Worm (Caenorhabditis elegans) whole organism, L2 larva: ENCODE measurements around the gene F11A5.16.

Source experiments
- C34F6.9 ChIP-seq: fragments of 150-350 bp; optimal IDR thresholded peaks from 2 replicates; lab custom pipeline; 2014; ENCODE audit warnings: missing biosample characterization, missing genetic modification characterization
- F13H6.1 ChIP-seq: sonication (generic microtip); optimal IDR thresholded peaks from 2 replicates; lab custom pipeline; 2016; ENCODE audit warnings: missing genetic modification characterization, missing compliant biosample characterization
- R02D3.7 ChIP-seq: fragments of 150-350 bp; optimal IDR thresholded peaks from 2 replicates; lab custom pipeline; 2014; ENCODE audit warnings: missing biosample characterization, missing genetic modification characterization
- Y55F3AM.14 ChIP-seq: fragments of 200-800 bp; sonication (Bioruptor generic); optimal IDR thresholded peaks from 2 replicates; lab custom pipeline; 2018; ENCODE audit warnings: mild to moderate bottlenecking, missing genetic modification characterization, missing compliant biosample characterization
- ZK546.5 ChIP-seq: sonication (generic microtip); optimal IDR thresholded peaks from 2 replicates; lab custom pipeline; 2017; ENCODE audit warnings: missing biosample characterization, missing genetic modification characterization
- alr-1 ChIP-seq: fragments of 150-350 bp; optimal IDR thresholded peaks from 2 replicates; lab custom pipeline; 2014; ENCODE audit warnings: missing biosample characterization, missing genetic modification characterization
- aly-2 ChIP-seq: fragments of 150-350 bp; optimal IDR thresholded peaks from 2 replicates; lab custom pipeline; 2014; ENCODE audit warnings: missing biosample characterization, missing genetic modification characterization
- ama-1 ChIP-seq: fragments of 150-350 bp; optimal IDR thresholded peaks from 2 replicates; lab custom pipeline; 2018; ENCODE audit warnings: inconsistent platforms
- blmp-1 ChIP-seq: sonication (generic microtip); optimal IDR thresholded peaks from 2 replicates; lab custom pipeline; 2017; ENCODE audit warnings: missing genetic modification characterization, mild to moderate bottlenecking, missing compliant biosample characterization, antibody characterized with exemption, moderate library complexity; ENCODE audit not compliant: insufficient read depth
- ceh-16 ChIP-seq: fragments of 150-350 bp; optimal IDR thresholded peaks from 2 replicates; lab custom pipeline; 2014; ENCODE audit warnings: missing biosample characterization, missing genetic modification characterization
- ceh-82 ChIP-seq: fragments of 150-350 bp; optimal IDR thresholded peaks from 2 replicates; lab custom pipeline; 2014; ENCODE audit warnings: missing biosample characterization, missing genetic modification characterization
- elt-1 ChIP-seq: fragments of 150-350 bp; optimal IDR thresholded peaks from 2 replicates; lab custom pipeline; 2014; ENCODE audit warnings: missing biosample characterization, missing genetic modification characterization
- gmeb-1 ChIP-seq: fragments of 150-350 bp; optimal IDR thresholded peaks from 2 replicates; lab custom pipeline; 2014; ENCODE audit warnings: missing biosample characterization, missing genetic modification characterization
- lin-39 ChIP-seq: fragments of 150-350 bp; optimal IDR thresholded peaks from 2 replicates; lab custom pipeline; 2014; ENCODE audit warnings: missing biosample characterization, missing genetic modification reagents, missing genetic modification characterization
- lsy-2 ChIP-seq, 2 experiments: fragments of 150-350 bp in 1 of 2; sonication (generic microtip) in 1 of 2; optimal IDR thresholded peaks; 2 replicates each; lab custom pipeline; 2014 to 2017; ENCODE audit warnings: missing biosample characterization in 2 of 2, missing genetic modification characterization in 2 of 2
- mab-5 ChIP-seq: fragments of 150-350 bp; optimal IDR thresholded peaks from 2 replicates; lab custom pipeline; 2014; ENCODE audit warnings: missing biosample characterization, missing genetic modification characterization
- mbf-1 ChIP-seq: sonication (generic microtip); optimal IDR thresholded peaks from 2 replicates; lab custom pipeline; 2017; ENCODE audit warnings: missing biosample characterization, missing genetic modification characterization
- mdl-1 ChIP-seq, 2 experiments: fragments of 150-350 bp in 1 of 2; sonication (generic microtip) in 1 of 2; optimal IDR thresholded peaks; 2 replicates each; lab custom pipeline; 2017; ENCODE audit warnings: missing biosample characterization in 2 of 2, missing genetic modification characterization in 2 of 2
- nhr-11 ChIP-seq: fragments of 150-350 bp; optimal IDR thresholded peaks from 2 replicates; lab custom pipeline; 2014; ENCODE audit warnings: missing biosample characterization, missing genetic modification characterization
- nhr-129 ChIP-seq: fragments of 150-350 bp; optimal IDR thresholded peaks from 2 replicates; lab custom pipeline; 2014; ENCODE audit warnings: missing biosample characterization, missing genetic modification characterization
- nhr-21 ChIP-seq: fragments of 150-350 bp; optimal IDR thresholded peaks from 2 replicates; lab custom pipeline; 2014; ENCODE audit warnings: missing biosample characterization, missing genetic modification characterization
- nhr-23 ChIP-seq: fragments of 150-350 bp; optimal IDR thresholded peaks from 2 replicates; lab custom pipeline; 2014; ENCODE audit warnings: missing biosample characterization, missing genetic modification reagents, missing genetic modification characterization
- nhr-237 ChIP-seq: fragments of 150-350 bp; optimal IDR thresholded peaks from 2 replicates; lab custom pipeline; 2014; ENCODE audit warnings: missing biosample characterization, missing genetic modification characterization
- nhr-6 ChIP-seq: fragments of 150-350 bp; optimal IDR thresholded peaks from 2 replicates; lab custom pipeline; 2014; ENCODE audit warnings: missing biosample characterization, missing genetic modification characterization
- peb-1 ChIP-seq: fragments of 150-350 bp; optimal IDR thresholded peaks from 2 replicates; lab custom pipeline; 2014; ENCODE audit warnings: missing biosample characterization, missing genetic modification characterization
- skn-1 ChIP-seq: sonication (generic microtip); optimal IDR thresholded peaks from 2 replicates; lab custom pipeline; 2017; ENCODE audit warnings: missing biosample characterization, missing genetic modification characterization
- sma-3 ChIP-seq: sonication (generic microtip); optimal IDR thresholded peaks from 2 replicates; lab custom pipeline; 2016; ENCODE audit warnings: missing genetic modification reagents, missing genetic modification characterization, missing compliant biosample characterization
- sma-9 ChIP-seq, 2 experiments: fragments of 150-350 bp in 1 of 2; sonication (generic microtip) in 1 of 2; optimal IDR thresholded peaks; 2 replicates each; lab custom pipeline; 2014 to 2016; ENCODE audit warnings: missing genetic modification characterization in 2 of 2, mild to moderate bottlenecking in 1 of 2, missing biosample characterization in 1 of 2, missing compliant biosample characterization in 1 of 2, missing genetic modification reagents in 1 of 2, moderate library complexity in 1 of 2
- snpc-4 ChIP-seq: fragments of 150-350 bp; optimal IDR thresholded peaks from 2 replicates; lab custom pipeline; 2014; ENCODE audit warnings: missing biosample characterization, missing genetic modification characterization
- unc-39 ChIP-seq: fragments of 150-350 bp; optimal IDR thresholded peaks from 2 replicates; lab custom pipeline; 2014; ENCODE audit warnings: missing biosample characterization, missing genetic modification characterization
- unc-55 ChIP-seq: fragments of 150-350 bp; sonication (generic microtip); optimal IDR thresholded peaks from 3 replicates; lab custom pipeline; 2014; ENCODE audit warnings: missing biosample characterization, missing genetic modification reagents, missing genetic modification characterization
- unc-62 ChIP-seq: fragments of 150-350 bp; optimal IDR thresholded peaks from 2 replicates; lab custom pipeline; 2014; ENCODE audit warnings: missing biosample characterization, missing genetic modification reagents, missing genetic modification characterization
- zag-1 ChIP-seq: fragments of 150-350 bp; optimal IDR thresholded peaks from 2 replicates; lab custom pipeline; 2014; ENCODE audit warnings: missing biosample characterization, missing genetic modification characterization
- ztf-1 ChIP-seq: fragments of 200-800 bp; sonication (Bioruptor generic); conservative IDR thresholded peaks from 2 replicates; pipeline ENCODE4 v1.3.6; 2022; ENCODE audit warnings: missing genetic modification characterization, missing compliant biosample characterization
- ztf-11 ChIP-seq: sonication (generic microtip); optimal IDR thresholded peaks from 2 replicates; lab custom pipeline; 2017; ENCODE audit warnings: missing biosample characterization, missing genetic modification characterization
- ztf-4 ChIP-seq: fragments of 150-350 bp; optimal IDR thresholded peaks from 2 replicates; lab custom pipeline; 2014; ENCODE audit warnings: missing biosample characterization, missing genetic modification characterization

The F11A5.16 gene

DNA sequence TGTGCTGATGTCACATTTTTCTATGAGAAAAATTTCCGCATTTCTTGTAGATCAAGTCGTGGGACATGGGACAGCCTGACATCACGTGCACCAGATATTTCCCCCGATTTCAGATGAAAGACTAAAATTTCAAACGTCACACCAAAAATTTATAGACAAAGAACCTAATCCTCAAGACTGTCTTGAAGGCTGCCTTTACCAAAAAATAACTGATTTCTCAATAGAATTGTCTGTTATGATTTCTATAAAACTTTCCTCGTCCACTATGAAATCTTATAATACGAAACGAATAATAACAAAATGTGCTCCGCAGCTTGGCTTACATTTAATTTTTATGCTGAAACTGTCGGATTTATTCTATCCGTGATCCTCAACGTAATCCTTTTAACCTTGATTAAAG, 30.4 kb upstream of the F11A5.16 start, which contains the start of gene str-106:
str-106 (plus strand) TSS at position 301 of the 400 bp plus-strand sequence.
- TF ChIP-seq ztf-11 (tag; lab: Kevin White, UChicago) (no peak), R02D3.7 (no peak), Y55F3AM.14 (GFP tag; lab: Kevin White, UChicago) (no peak), elt-1 (no peak), lin-39 (tag; lab: Kevin White, UChicago) (no peak), mbf-1 (no peak), nhr-237 (tag; lab: Kevin White, UChicago) (no peak), blmp-1 (no peak), ZK546.5 (tag; lab: Kevin White, UChicago) (no peak), peb-1 (tag; lab: Kevin White, UChicago) (no peak), lsy-2 (tag; optimal IDR thresholded peaks at IDR 0.05; lab: Kevin White, UChicago) (no peak), mdl-1 (tag; optimal IDR thresholded peaks at IDR 0.05; lab: Kevin White, UChicago) (no peak), ceh-16 (no peak)

DNA sequence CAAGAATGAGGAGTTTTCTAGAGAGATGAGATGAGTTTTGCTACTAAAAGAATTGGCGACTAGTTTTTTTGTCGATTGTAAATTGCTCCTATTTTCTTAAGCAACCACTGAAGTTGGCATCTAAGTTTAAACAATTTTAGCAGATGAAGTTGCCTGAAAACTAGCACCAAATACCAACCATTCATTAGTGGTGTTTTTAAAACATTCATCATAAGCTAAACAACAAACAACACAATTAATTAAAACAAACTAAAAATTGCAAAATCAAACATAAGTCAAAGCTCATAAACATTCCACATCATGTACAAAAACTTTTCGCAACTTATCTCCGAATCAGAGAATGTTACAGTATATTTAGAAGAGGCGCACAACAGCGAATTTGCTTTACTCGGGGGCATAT, 28.6 kb upstream of the F11A5.16 start, which contains the start of gene srz-13:
srz-13 (plus strand) TSS at position 301 of the 400 bp plus-strand sequence.
- TF ChIP-seq skn-1 (tag; lab: Kevin White, UChicago) (no peak), nhr-23 (tag; lab: Kevin White, UChicago) (no peak), nhr-237 (tag; lab: Kevin White, UChicago) (no peak), F13H6.1 (no peak), nhr-129 (no peak), C34F6.9 (tag; lab: Kevin White, UChicago) (no peak), zag-1 (tag; lab: Kevin White, UChicago) (no peak), ama-1 (lab: Kevin White, UChicago) (no peak), unc-55 (GFP tag; lab: Kevin White, UChicago) (no peak), blmp-1 (no peak), mab-5 (tag; lab: Kevin White, UChicago) (no peak), ZK546.5 (tag; lab: Kevin White, UChicago) (no peak)
- TF ChIP-seq, all 48 proteins: peak for 0

DNA sequence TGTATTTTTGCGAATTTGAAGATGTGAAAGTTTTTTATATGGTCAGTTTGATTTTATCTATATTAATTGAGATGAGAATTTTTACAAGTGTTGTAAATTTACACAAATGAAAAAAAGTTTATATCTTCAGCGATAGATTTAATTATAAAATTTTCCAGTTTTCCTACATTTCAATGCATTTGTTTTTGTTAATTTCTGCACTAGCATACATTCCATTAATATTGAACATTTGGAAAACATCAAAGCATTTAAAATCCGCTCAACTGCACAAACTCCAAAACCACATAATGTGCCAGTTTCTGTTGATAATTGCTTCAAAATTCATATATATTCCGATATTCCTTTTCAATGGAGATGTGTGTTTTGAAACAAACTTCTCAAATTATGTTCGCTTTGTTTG, 27.8 kb upstream of the F11A5.16 start, which contains the start of gene srh-277:
srh-277 (plus strand) TSS at position 301 of the 400 bp plus-strand sequence.
- TF ChIP-seq alr-1 (tag; lab: Kevin White, UChicago) (no peak), ceh-82 (no peak), gmeb-1 (tag; lab: Kevin White, UChicago) (no peak), unc-62 (GFP tag; lab: Kevin White, UChicago) (no peak), skn-1 (tag; lab: Kevin White, UChicago) (no peak), sma-3 (GFP tag; lab: Kevin White, UChicago) (no peak), unc-39 (tag; lab: Kevin White, UChicago) (no peak), lin-39 (tag; lab: Kevin White, UChicago) (no peak), nhr-11 (tag; lab: Kevin White, UChicago) (no peak), ztf-4 (tag; lab: Kevin White, UChicago) (no peak), peb-1 (tag; lab: Kevin White, UChicago) (no peak), ztf-1 (no peak), ztf-11 (tag; lab: Kevin White, UChicago) (no peak)

DNA sequence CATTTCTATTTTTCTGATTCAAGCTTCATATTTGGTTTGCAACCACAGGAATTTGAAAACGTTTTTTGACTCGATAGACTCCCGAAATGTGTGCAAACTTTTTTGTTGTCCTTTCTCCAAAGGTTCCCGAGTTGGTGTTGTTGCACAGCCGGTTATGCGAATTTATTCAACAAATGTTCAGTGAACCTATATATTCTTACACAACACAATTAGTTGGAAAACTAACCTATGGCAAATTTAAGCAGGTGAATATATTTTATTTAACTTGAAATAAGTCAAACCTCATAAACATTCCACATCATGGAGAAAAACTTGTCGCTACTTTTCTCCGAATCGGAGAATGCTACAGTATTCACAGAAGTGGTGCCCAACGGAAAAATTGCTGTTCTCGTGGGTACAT, 27.4 kb upstream of the F11A5.16 start, which contains the start of gene srz-14:
srz-14 (plus strand) TSS at position 301 of the 400 bp plus-strand sequence.
- TF ChIP-seq nhr-23 (tag; lab: Kevin White, UChicago) (no peak), unc-55 (GFP tag; lab: Kevin White, UChicago) (no peak), zag-1 (tag; lab: Kevin White, UChicago) (no peak), aly-2 (tag; lab: Kevin White, UChicago) (no peak), ceh-82 (no peak)

DNA sequence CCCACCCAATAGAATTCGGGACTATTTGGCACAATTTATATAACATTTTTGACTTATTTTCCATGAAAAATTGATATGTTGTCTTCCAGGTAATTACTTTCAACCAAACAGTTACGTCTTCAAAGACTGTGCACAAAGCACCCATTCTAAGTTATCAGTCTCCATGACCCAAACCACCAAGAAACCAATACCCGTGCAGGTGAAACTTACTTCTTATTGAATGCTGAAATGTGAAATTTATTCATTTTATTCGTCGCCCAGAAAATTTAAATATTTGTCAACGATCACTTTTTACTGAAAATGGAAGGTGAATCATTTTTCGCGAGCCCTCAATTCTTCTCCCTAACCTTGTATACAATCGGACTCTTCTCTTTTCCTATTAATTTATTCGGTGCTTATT, 20.3 kb upstream of the F11A5.16 start, which contains the start of gene srh-281:
srh-281 (plus strand) TSS at position 301 of the 400 bp plus-strand sequence.
- no peak for TF ChIP-seq nhr-6 (tag; lab: Kevin White, UChicago)
- TF ChIP-seq ztf-1 = no peak
- no peak for TF ChIP-seq ceh-16
- TF ChIP-seq nhr-21 (tag; lab: Kevin White, UChicago) = no peak
- no peak for TF ChIP-seq ztf-11 (tag; lab: Kevin White, UChicago)
- no peak for TF ChIP-seq elt-1
- TF ChIP-seq snpc-4 (tag; lab: Kevin White, UChicago) = no peak
- no peak for TF ChIP-seq sma-9 (GFP tag; optimal IDR thresholded peaks at IDR 0.05; lab: Kevin White, UChicago)
- no peak for TF ChIP-seq sma-9 (tag; optimal IDR thresholded peaks at IDR 0.05; lab: Kevin White, UChicago)
